Fruit fly (Drosophila melanogaster): ENCODE measurements around the gene CG32037.

CG32037 gene

dm6 chr3L:9491331-9491730 is 684 bp downstream of the CG32037 start:
- no peak for TF ChIP-seq CG14655 (GFP tag; optimal IDR thresholded peaks at IDR 0.05)
- TF ChIP-seq Ets98B (GFP tag; IDR thresholded peaks at IDR 0.05): no peak
- TF ChIP-seq CG9948 (tag; optimal IDR thresholded peaks at IDR 0.05): no peak
- TF ChIP-seq Pif1B (GFP tag; optimal IDR thresholded peaks at IDR 0.05): no peak
- no peak for TF ChIP-seq CG4496 (GFP tag; IDR thresholded peaks at IDR 0.05)
- TF ChIP-seq CG12605 (GFP tag; IDR thresholded peaks at IDR 0.05): no peak
- TF ChIP-seq CG34367 (tag; optimal IDR thresholded peaks at IDR 0.05): no peak
- no peak for TF ChIP-seq CG32121 (GFP tag; IDR thresholded peaks at IDR 0.05)
- no peak for TF ChIP-seq CG15710 (tag; optimal IDR thresholded peaks at IDR 0.05)
- no peak for TF ChIP-seq gl (tag; optimal IDR thresholded peaks at IDR 0.05)
- no peak for TF ChIP-seq CG8301 (tag; optimal IDR thresholded peaks at IDR 0.05)
- TF ChIP-seq Snoo (tag; optimal IDR thresholded peaks at IDR 0.05): no peak
- no peak for TF ChIP-seq CG17806 (tag; optimal IDR thresholded peaks at IDR 0.05)
- TF ChIP-seq D1 (tag; optimal IDR thresholded peaks at IDR 0.05): no peak
- no peak for TF ChIP-seq CG8159 (tag; optimal IDR thresholded peaks at IDR 0.05)
- TF ChIP-seq Pif1A (GFP tag; optimal IDR thresholded peaks at IDR 0.05): no peak
- TF ChIP-seq rn (GFP tag; IDR thresholded peaks at IDR 0.05): no peak
- no peak for TF ChIP-seq CG10348 (GFP tag; IDR thresholded peaks at IDR 0.05)
- no peak for TF ChIP-seq EcR (GFP tag; optimal IDR thresholded peaks at IDR 0.05)

dm6 chr3L:9490432-9490831 is 1.6 kb downstream of the CG32037 start:
- TF ChIP-seq Snoo (tag; optimal IDR thresholded peaks at IDR 0.05): no peak
- no peak for TF ChIP-seq fd96Ca (GFP tag; IDR thresholded peaks at IDR 0.05)
- no peak for TF ChIP-seq rn (GFP tag; IDR thresholded peaks at IDR 0.05)
- no peak for TF ChIP-seq CG15710 (tag; optimal IDR thresholded peaks at IDR 0.05)
- no peak for TF ChIP-seq CG4496 (GFP tag; IDR thresholded peaks at IDR 0.05)
- no peak for TF ChIP-seq CG14655 (GFP tag; optimal IDR thresholded peaks at IDR 0.05)
- no peak for TF ChIP-seq CG8301 (tag; optimal IDR thresholded peaks at IDR 0.05)
- TF ChIP-seq CG12605 (GFP tag; IDR thresholded peaks at IDR 0.05): no peak
- TF ChIP-seq Ets98B (GFP tag; IDR thresholded peaks at IDR 0.05): no peak
- TF ChIP-seq CG32121 (GFP tag; IDR thresholded peaks at IDR 0.05): no peak
- no peak for TF ChIP-seq Pif1A (GFP tag; optimal IDR thresholded peaks at IDR 0.05)
- TF ChIP-seq CG8159 (tag; optimal IDR thresholded peaks at IDR 0.05): no peak
- TF ChIP-seq D1 (tag; optimal IDR thresholded peaks at IDR 0.05): no peak
- no peak for TF ChIP-seq CG13204 (GFP tag; optimal IDR thresholded peaks at IDR 0.05)
- no peak for TF ChIP-seq gl (tag; optimal IDR thresholded peaks at IDR 0.05)

dm6 chr3L:9489627-9490026 is 2.4 kb downstream of the CG32037 start:
- TF ChIP-seq CG32121 (GFP tag; IDR thresholded peaks at IDR 0.05) (peak; percentile 48), CG15710 (tag; optimal IDR thresholded peaks at IDR 0.05) (no peak), CG10348 (GFP tag; IDR thresholded peaks at IDR 0.05) (no peak), CG8159 (tag; optimal IDR thresholded peaks at IDR 0.05) (no peak)

- TF ChIP-seq fd96Ca (GFP tag; IDR thresholded peaks at IDR 0.05) (no peak), CG4496 (GFP tag; IDR thresholded peaks at IDR 0.05) (peak; percentile 12; the same call in 1 of the 3 replicates), Ets98B (GFP tag; IDR thresholded peaks at IDR 0.05) (no peak; the same call in 1 of the 2 replicates), Snoo (tag; optimal IDR thresholded peaks at IDR 0.05) (no peak), CG34367 (tag; optimal IDR thresholded peaks at IDR 0.05) (no peak), EcR (GFP tag; optimal IDR thresholded peaks at IDR 0.05) (no peak)
Observed at dm6 chr3L:9489133-9489532, 2.9 kb downstream of the CG32037 start, which contains the start of gene CG32036. Gene CG32036 (minus strand): TSS chr3L:9489233.

dm6 chr3L:9487586-9487985 is 4.4 kb downstream of the CG32037 start, which contains the start of gene pall:
Gene pall (minus strand): TSS chr3L:9487790.
- TF ChIP-seq CG34367 (tag; optimal IDR thresholded peaks at IDR 0.05): no peak

DNA sequence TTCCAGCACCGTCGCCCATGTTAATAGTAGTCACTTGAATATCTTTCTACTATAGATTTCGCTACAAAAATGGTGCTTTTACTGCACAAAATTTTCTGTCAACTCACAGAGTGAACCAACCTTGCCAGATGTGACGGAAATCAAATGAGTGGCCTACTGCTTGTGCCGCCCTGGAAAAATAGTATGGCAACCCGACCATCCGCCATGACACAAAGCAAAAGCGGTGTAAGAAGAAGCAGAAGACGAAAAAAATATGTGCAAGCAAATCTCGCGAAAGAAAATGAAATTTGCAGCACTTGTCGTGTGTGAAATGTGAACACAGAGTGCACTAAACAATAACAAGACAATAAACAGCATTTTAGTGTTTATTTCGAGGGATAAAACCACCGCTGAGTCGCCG is 15.2 kb downstream of the CG32037 start, which contains the start of the genes Uch-L5 and Jarid2:
Gene Uch-L5 (minus strand): TSS at position 137 of the 400 bp plus-strand sequence.
Gene Jarid2 (plus strand): TSS at position 210 of the 400 bp plus-strand sequence.
- TF ChIP-seq CG4496 (GFP tag; IDR thresholded peaks at IDR 0.05): no peak
- no peak for TF ChIP-seq CG32121 (GFP tag; IDR thresholded peaks at IDR 0.05)
- TF ChIP-seq CG14655 (GFP tag; optimal IDR thresholded peaks at IDR 0.05): no peak
- no peak for TF ChIP-seq Pif1B (GFP tag; optimal IDR thresholded peaks at IDR 0.05)
- no peak for TF ChIP-seq CG8159 (tag; optimal IDR thresholded peaks at IDR 0.05)
- TF ChIP-seq CG15710 (tag; optimal IDR thresholded peaks at IDR 0.05): no peak
- peak; percentile 23 for TF ChIP-seq CG17806 (tag; optimal IDR thresholded peaks at IDR 0.05)
- TF ChIP-seq Snoo (tag; optimal IDR thresholded peaks at IDR 0.05): peak; percentile 39
- TF ChIP-seq EcR (GFP tag; optimal IDR thresholded peaks at IDR 0.05): no peak
- TF ChIP-seq CG34367 (tag; optimal IDR thresholded peaks at IDR 0.05): no peak
- peak; percentile 39 for TF ChIP-seq Ets98B (GFP tag; IDR thresholded peaks at IDR 0.05)
- peak; percentile 46 for TF ChIP-seq CG12605 (GFP tag; IDR thresholded peaks at IDR 0.05)

dm6 chr3L:9471151-9471903 is 20.7 kb downstream of the CG32037 start:
- TF ChIP-seq CG10348 (GFP tag; IDR thresholded peaks at IDR 0.05): no peak
- TF ChIP-seq CG12605 (GFP tag; IDR thresholded peaks at IDR 0.05): no peak
- TF ChIP-seq CG8301 (tag; optimal IDR thresholded peaks at IDR 0.05): no peak
- no peak for TF ChIP-seq CG15710 (tag; optimal IDR thresholded peaks at IDR 0.05)
- no peak for TF ChIP-seq gl (tag; optimal IDR thresholded peaks at IDR 0.05)
- no peak for TF ChIP-seq fd96Ca (GFP tag; IDR thresholded peaks at IDR 0.05)
- no peak for TF ChIP-seq Pif1A (GFP tag; optimal IDR thresholded peaks at IDR 0.05)
- TF ChIP-seq Snoo (tag; optimal IDR thresholded peaks at IDR 0.05): no peak
- no peak for TF ChIP-seq Pif1B (GFP tag; optimal IDR thresholded peaks at IDR 0.05)
- no peak for TF ChIP-seq D1 (tag; optimal IDR thresholded peaks at IDR 0.05)
- TF ChIP-seq CG14655 (GFP tag; optimal IDR thresholded peaks at IDR 0.05): no peak
- no peak for TF ChIP-seq CG8159 (tag; optimal IDR thresholded peaks at IDR 0.05)
- TF ChIP-seq Ets98B (GFP tag; IDR thresholded peaks at IDR 0.05): no peak
- TF ChIP-seq CG34367 (tag; optimal IDR thresholded peaks at IDR 0.05): no peak
- TF ChIP-seq CG32121 (GFP tag; IDR thresholded peaks at IDR 0.05): no peak
- no peak for TF ChIP-seq EcR (GFP tag; optimal IDR thresholded peaks at IDR 0.05)
- no peak for TF ChIP-seq rn (GFP tag; IDR thresholded peaks at IDR 0.05)
- TF ChIP-seq CG13204 (GFP tag; optimal IDR thresholded peaks at IDR 0.05): no peak
- no peak for TF ChIP-seq CG17806 (tag; optimal IDR thresholded peaks at IDR 0.05)

Measured in whole organism, pupa.